Fruit fly (Drosophila melanogaster) whole organism, embryonic: ENCODE results near the gene Tsp97E.

ENCODE experiments used
- Abd-B ChIP-seq: fragments of 200-800 bp; sonication (Bioruptor generic); optimal IDR thresholded peaks from 2 replicates; lab custom pipeline; 2018; ENCODE audit warnings: missing biosample characterization, mild to moderate bottlenecking, missing genetic modification characterization, moderate library complexity
- Aef1 ChIP-seq: fragments of 200-800 bp; sonication (Bioruptor generic); IDR thresholded peaks from 3 replicates; pipeline ENCODE4 v1.3.6; 2022; ENCODE audit warnings: missing biosample characterization, missing genetic modification characterization
- CG10431 ChIP-seq: fragments of 200-800 bp; sonication (Bioruptor generic); optimal IDR thresholded peaks from 3 replicates; lab custom pipeline; 2018; ENCODE audit warnings: missing biosample characterization, mild to moderate bottlenecking, missing genetic modification characterization
- CG10543 ChIP-seq: fragments of 200-800 bp; sonication (Bioruptor generic); optimal IDR thresholded peaks from 3 replicates; lab custom pipeline; 2017; ENCODE audit warnings: missing biosample characterization, mild to moderate bottlenecking, missing genetic modification characterization, moderate library complexity
- CG11093 ChIP-seq: fragments of 200-800 bp; sonication (Bioruptor generic); IDR thresholded peaks from 3 replicates; pipeline ENCODE4 v1.3.6; 2022; ENCODE audit warnings: missing biosample characterization, missing genetic modification characterization
- CG12155 ChIP-seq: fragments of 200-800 bp; sonication (Bioruptor generic); optimal IDR thresholded peaks from 3 replicates; lab custom pipeline; 2016; ENCODE audit warnings: missing biosample characterization, missing genetic modification characterization
- CG12659 ChIP-seq: fragments of 200-800 bp; sonication (Bioruptor generic); optimal IDR thresholded peaks from 3 replicates; lab custom pipeline; 2017; ENCODE audit warnings: mild to moderate bottlenecking, missing biosample characterization, missing genetic modification reagents, missing genetic modification characterization
- CG12769 ChIP-seq: fragments of 200-800 bp; sonication (Bioruptor generic); optimal IDR thresholded peaks from 2 replicates; lab custom pipeline; 2019; ENCODE audit warnings: missing biosample characterization, mild to moderate bottlenecking, missing genetic modification characterization, moderate library complexity
- CG13424 ChIP-seq: fragments of 200-800 bp; sonication (Bioruptor generic); optimal IDR thresholded peaks from 2 replicates; lab custom pipeline; 2019; ENCODE audit warnings: missing biosample characterization, mild to moderate bottlenecking, missing genetic modification characterization, moderate library complexity
- CG13894 ChIP-seq: fragments of 200-800 bp; sonication (Bioruptor generic); optimal IDR thresholded peaks from 3 replicates; lab custom pipeline; 2018; ENCODE audit warnings: missing biosample characterization, mild to moderate bottlenecking, missing genetic modification characterization, moderate library complexity
- CG15073 ChIP-seq: fragments of 200-800 bp; sonication (Bioruptor generic); optimal IDR thresholded peaks from 2 replicates; lab custom pipeline; 2016; ENCODE audit warnings: missing biosample characterization, missing genetic modification characterization
- CG15601 ChIP-seq: fragments of 200-800 bp; sonication (Bioruptor generic); optimal IDR thresholded peaks from 3 replicates; lab custom pipeline; 2019; ENCODE audit warnings: missing biosample characterization, mild to moderate bottlenecking, missing genetic modification characterization, moderate library complexity
- CG17328 ChIP-seq: fragments of 200-800 bp; sonication (Bioruptor generic); IDR thresholded peaks from 2 replicates; pipeline ENCODE4 v1.3.6; 2022; ENCODE audit warnings: missing biosample characterization, missing genetic modification characterization
- CG17359 ChIP-seq: fragments of 200-800 bp; sonication (Bioruptor generic); optimal IDR thresholded peaks from 3 replicates; lab custom pipeline; 2018; ENCODE audit warnings: missing biosample characterization, mild to moderate bottlenecking, missing genetic modification characterization, moderate library complexity
- CG17361 ChIP-seq: fragments of 200-800 bp; sonication (Bioruptor generic); IDR thresholded peaks from 3 replicates; pipeline ENCODE4 v1.3.6; 2022; ENCODE audit warnings: missing biosample characterization, missing genetic modification characterization
- CG2129 ChIP-seq: fragments of 200-800 bp; sonication (Bioruptor generic); IDR thresholded peaks from 2 replicates; pipeline ENCODE4 v1.3.6; 2022; ENCODE audit warnings: missing biosample characterization, missing genetic modification characterization; ENCODE audit not compliant: partially characterized antibody
- CG30431 ChIP-seq: fragments of 200-800 bp; sonication (Bioruptor generic); optimal IDR thresholded peaks from 2 replicates; lab custom pipeline; 2017; ENCODE audit warnings: missing biosample characterization, missing genetic modification characterization
- CG3726 ChIP-seq: fragments of 200-800 bp; sonication (Bioruptor generic); IDR thresholded peaks from 3 replicates; pipeline ENCODE4, ENCODE4 v1.3.6; 2022; ENCODE audit warnings: missing biosample characterization, missing genetic modification characterization
- CG4328 ChIP-seq: fragments of 200-800 bp; sonication (Bioruptor generic); optimal IDR thresholded peaks from 3 replicates; lab custom pipeline; 2017; ENCODE audit warnings: missing biosample characterization, missing genetic modification reagents, missing genetic modification characterization
- CG7963 ChIP-seq: fragments of 200-800 bp; sonication (Bioruptor generic); IDR thresholded peaks from 3 replicates; pipeline ENCODE4 v1.3.6; 2022; ENCODE audit warnings: missing biosample characterization, missing genetic modification characterization; ENCODE audit not compliant: partially characterized antibody
- CG7987 ChIP-seq: fragments of 200-800 bp; sonication (Bioruptor generic); optimal IDR thresholded peaks from 2 replicates; lab custom pipeline; 2018; ENCODE audit warnings: missing biosample characterization, mild to moderate bottlenecking, missing genetic modification characterization, moderate library complexity
- CG8290 ChIP-seq, 3 experiments: fragments of 200-800 bp; sonication (Bioruptor generic); optimal IDR thresholded peaks; 2 replicates each; lab custom pipeline; 2016 to 2019; ENCODE audit warnings: missing biosample characterization in 3 of 3, missing genetic modification characterization in 3 of 3, mild to moderate bottlenecking in 2 of 3, moderate library complexity in 1 of 3
- CG9797 ChIP-seq: fragments of 200-800 bp; sonication (Bioruptor generic); optimal IDR thresholded peaks from 3 replicates; lab custom pipeline; 2018; ENCODE audit warnings: missing biosample characterization, mild to moderate bottlenecking, missing genetic modification characterization
- D ChIP-seq, 2 experiments: fragments of 200-800 bp in 1 of 2; fragments of >200 bp in 1 of 2; sonication (Bioruptor generic) in 1 of 2; optimal IDR thresholded peaks; 2 replicates in 1 of 2; 3 replicates in 1 of 2; lab custom pipeline; 2017; ENCODE audit warnings: mild to moderate bottlenecking in 1 of 2, missing biosample characterization in 1 of 2, missing genetic modification characterization in 1 of 2, missing genetic modification reagents in 1 of 2
- HHEX ChIP-seq: fragments of 200-800 bp; sonication (Bioruptor generic); optimal IDR thresholded peaks from 3 replicates; lab custom pipeline; 2017; ENCODE audit warnings: missing biosample characterization, mild to moderate bottlenecking, missing genetic modification characterization, missing genetic modification reagents
- HLH54F ChIP-seq: fragments of 200-800 bp; sonication (Bioruptor generic); optimal IDR thresholded peaks from 3 replicates; lab custom pipeline; 2016; ENCODE audit warnings: missing biosample characterization, missing genetic modification characterization
- Hr3 ChIP-seq: fragments of 200-800 bp; sonication (Bioruptor generic); optimal IDR thresholded peaks from 3 replicates; lab custom pipeline; 2016; ENCODE audit warnings: missing biosample characterization, missing genetic modification characterization
- Lim3 ChIP-seq: fragments of 200-800 bp; sonication (Bioruptor generic); IDR thresholded peaks from 2 replicates; pipeline ENCODE4 v1.3.6; 2022; ENCODE audit warnings: missing biosample characterization, missing genetic modification characterization
- Mad ChIP-seq: fragments of 200-800 bp; sonication (Bioruptor generic); optimal IDR thresholded peaks from 2 replicates; lab custom pipeline; 2016; ENCODE audit warnings: missing biosample characterization, missing genetic modification characterization
- Rfx ChIP-seq: fragments of 200-800 bp; sonication (Bioruptor generic); IDR thresholded peaks from 2 replicates; pipeline ENCODE4 v1.3.6; 2022; ENCODE audit warnings: missing biosample characterization, missing genetic modification characterization
- Vsx1 ChIP-seq: fragments of 200-800 bp; sonication (Bioruptor generic); optimal IDR thresholded peaks from 2 replicates; lab custom pipeline; 2017; ENCODE audit warnings: missing biosample characterization, mild to moderate bottlenecking, missing genetic modification characterization, missing genetic modification reagents
- btn ChIP-seq: fragments of 200-800 bp; sonication (Bioruptor generic); optimal IDR thresholded peaks from 2 replicates; lab custom pipeline; 2016; ENCODE audit warnings: missing biosample characterization, missing genetic modification characterization
- caup ChIP-seq: fragments of 200-800 bp; sonication (Bioruptor generic); optimal IDR thresholded peaks from 3 replicates; lab custom pipeline; 2017; ENCODE audit warnings: missing biosample characterization, mild to moderate bottlenecking, missing genetic modification characterization, moderate library complexity; ENCODE audit not compliant: severe bottlenecking
- crc ChIP-seq: fragments of 200-800 bp; sonication (Bioruptor generic); optimal IDR thresholded peaks from 2 replicates; lab custom pipeline; 2016; ENCODE audit warnings: missing biosample characterization, missing genetic modification characterization
- crp ChIP-seq, 2 experiments: fragments of 200-800 bp; sonication (Bioruptor generic); optimal IDR thresholded peaks; 2 replicates in 1 of 2; 3 replicates in 1 of 2; lab custom pipeline; 2017; ENCODE audit warnings: missing biosample characterization in 2 of 2, missing genetic modification characterization in 2 of 2, mild to moderate bottlenecking in 1 of 2, moderate library complexity in 1 of 2
- dysf ChIP-seq: fragments of 200-800 bp; sonication (Bioruptor generic); IDR thresholded peaks from 3 replicates; pipeline ENCODE4 v1.3.6; 2022; ENCODE audit warnings: missing biosample characterization, missing genetic modification characterization
- ems ChIP-seq: fragments of 200-800 bp; sonication (Bioruptor generic); optimal IDR thresholded peaks from 3 replicates; lab custom pipeline; 2016; ENCODE audit warnings: missing biosample characterization, missing genetic modification characterization
- esg ChIP-seq: fragments of 200-800 bp; sonication (Bioruptor generic); conservative IDR thresholded peaks from 2 replicates; pipeline ENCODE4 v1.3.6; 2022; ENCODE audit warnings: missing biosample characterization, missing genetic modification characterization
- gro ChIP-seq: fragments of 200-800 bp; sonication (Bioruptor generic); optimal IDR thresholded peaks from 2 replicates; lab custom pipeline; 2016; ENCODE audit warnings: missing biosample characterization, missing genetic modification characterization
- gsb ChIP-seq: fragments of 200-800 bp; sonication (Bioruptor generic); IDR thresholded peaks from 2 replicates; pipeline ENCODE4 v1.3.6; 2022; ENCODE audit warnings: missing biosample characterization, missing genetic modification characterization
- ind ChIP-seq: fragments of 200-800 bp; sonication (Bioruptor generic); optimal IDR thresholded peaks from 3 replicates; lab custom pipeline; 2016; ENCODE audit warnings: missing biosample characterization, missing genetic modification characterization
- lab ChIP-seq: fragments of 200-800 bp; sonication (Bioruptor generic); optimal IDR thresholded peaks from 3 replicates; lab custom pipeline; 2017; ENCODE audit warnings: missing biosample characterization, missing genetic modification characterization, mild to moderate bottlenecking, moderate library complexity, missing genetic modification reagents
- luna ChIP-seq: fragments of 200-800 bp; sonication (Bioruptor generic); optimal IDR thresholded peaks from 2 replicates; lab custom pipeline; 2016; ENCODE audit warnings: missing biosample characterization, missing genetic modification characterization
- org-1 ChIP-seq: fragments of 200-800 bp; sonication (Bioruptor generic); optimal IDR thresholded peaks from 2 replicates; lab custom pipeline; 2017; ENCODE audit warnings: missing biosample characterization, missing genetic modification characterization
- pnt ChIP-seq: fragments of 200-800 bp; sonication (Bioruptor generic); optimal IDR thresholded peaks from 3 replicates; lab custom pipeline; 2016; ENCODE audit warnings: missing biosample characterization, missing genetic modification characterization
- stwl ChIP-seq: fragments of 200-800 bp; sonication (Bioruptor generic); optimal IDR thresholded peaks from 3 replicates; lab custom pipeline; 2018; ENCODE audit warnings: missing biosample characterization, mild to moderate bottlenecking, missing genetic modification characterization, moderate library complexity
- wdn ChIP-seq: fragments of 200-800 bp; sonication (Bioruptor generic); IDR thresholded peaks from 2 replicates; pipeline ENCODE4 v1.3.6; 2022; ENCODE audit warnings: missing biosample characterization, missing genetic modification characterization
- yki ChIP-seq: fragments of >200 bp; optimal IDR thresholded peaks from 3 replicates; lab custom pipeline; 2018

Gene Tsp97E

DNA sequence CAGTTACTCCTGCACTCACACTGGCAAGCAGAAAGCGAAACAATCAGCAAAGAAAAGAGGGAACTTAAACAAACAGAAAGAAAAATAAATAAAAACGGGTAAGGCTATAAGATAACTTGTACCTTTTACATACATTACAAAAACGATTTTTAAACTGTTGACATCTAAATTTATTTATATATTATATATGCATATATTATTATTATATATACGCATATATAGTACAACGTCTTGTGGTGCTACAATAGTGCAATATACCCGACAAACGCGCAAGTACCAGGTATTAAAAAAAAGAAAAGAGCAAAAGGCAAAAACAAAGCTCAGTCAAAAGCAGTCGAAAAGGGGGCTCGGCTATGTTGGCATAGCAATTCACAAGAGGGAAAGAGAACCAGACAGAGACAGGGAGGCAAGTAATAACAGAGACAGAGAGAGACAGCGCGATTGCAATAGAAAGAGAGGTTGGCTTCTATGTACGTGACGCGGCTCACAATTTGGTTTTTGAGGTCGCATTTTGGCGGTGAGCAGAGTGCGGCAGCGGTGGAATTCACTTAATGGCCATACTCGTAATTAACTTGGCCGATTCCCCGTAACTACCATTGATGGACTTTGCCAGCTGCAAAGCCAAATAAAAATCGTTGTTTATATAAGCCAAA is 10.5 kb downstream of the Tsp97E start (continued):
- TF ChIP-seq CG12659 (peak; percentile 43), gsb (GFP tag; lab: Robert Waterston, UW) (no peak; the same call in 1 of the 2 replicates), CG13424 (peak; percentile 71), pnt (GFP tag; lab: Kevin White, UChicago) (no peak), CG11093 (peak; percentile 60; the same call in 1 of the 3 replicates), HHEX (GFP tag; lab: Kevin White, UChicago) (peak; percentile 73), org-1 (GFP tag; lab: Kevin White, UChicago) (peak; percentile 6), gro (GFP tag; lab: Kevin White, UChicago) (no peak), CG2129 (GFP tag; lab: Robert Waterston, UW) (no peak), crp (GFP tag; optimal IDR thresholded peaks at IDR 0.05; lab: Kevin White, UChicago) (peak in 1 of 2 experiments; percentile 5), yki (lab: Kevin White, UChicago) (no peak), dysf (GFP tag; lab: Robert Waterston, UW) (peak; percentile 81), wdn (GFP tag; lab: Robert Waterston, UW) (peak; percentile 69), CG12155 (GFP tag; lab: Kevin White, UChicago) (peak; percentile 49), CG17361 (GFP tag; lab: Robert Waterston, UW) (peak; percentile 70), esg (GFP tag; lab: Robert Waterston, UW) (peak; percentile 74), caup (GFP tag; lab: Kevin White, UChicago) (peak; percentile 66), CG15073 (no peak), CG12769 (no peak), CG10543 (peak; percentile 25), luna (GFP tag; lab: Kevin White, UChicago) (no peak), ems (GFP tag; lab: Kevin White, UChicago) (no peak), CG13894 (no peak), stwl (tag; lab: Kevin White, UChicago) (no peak), btn (GFP tag; lab: Kevin White, UChicago) (no peak), CG30431 (peak; percentile 60), Rfx (GFP tag; lab: Robert Waterston, UW) (peak; percentile 74), CG15601 (peak; percentile 53), D (optimal IDR thresholded peaks at IDR 0.05; lab: Kevin White, UChicago) (no peak), D (GFP tag; optimal IDR thresholded peaks at IDR 0.05; lab: Kevin White, UChicago) (peak; percentile 64), lab (GFP tag; lab: Kevin White, UChicago) (peak; percentile 85), Lim3 (GFP tag; lab: Robert Waterston, UW) (peak; percentile 32; the same call in 1 of the 2 replicates), CG10431 (GFP tag; lab: Kevin White, UChicago) (peak; percentile 6), CG17359 (tag; lab: Kevin White, UChicago) (peak; percentile 90), CG17328 (GFP tag; lab: Robert Waterston, UW) (peak; percentile 88), crc (no peak), CG9797 (GFP tag; lab: Kevin White, UChicago) (peak; percentile 11), ind (peak; percentile 72), CG3726 (GFP tag; lab: Robert Waterston, UW) (no peak), Vsx1 (peak; percentile 67), HLH54F (no peak), CG8290 (GFP tag; optimal IDR thresholded peaks at IDR 0.05; lab: Kevin White, UChicago) (peak; percentile 42), CG8290 (tag; optimal IDR thresholded peaks at IDR 0.05; lab: Kevin White, UChicago) (peak; percentile 42 to 45), CG7987 (GFP tag; lab: Kevin White, UChicago) (peak; percentile 13), Aef1 (GFP tag; lab: Robert Waterston, UW) (peak; percentile 87), Hr3 (peak; percentile 83), Mad (GFP tag; lab: Kevin White, UChicago) (no peak), CG4328 (no peak), CG7963 (GFP tag; lab: Robert Waterston, UW) (no peak), Abd-B (GFP tag; lab: Kevin White, UChicago) (peak; percentile 62)
